Fruit fly (Drosophila melanogaster) whole organism, embryonic: ENCODE measurements around the gene CG32299.
A peak's percentile ranks its signal among the peaks of the same experiment; 100 is the strongest.

Experiments used
- ATbp ChIP-seq: fragments of 200-800 bp; sonication (Bioruptor generic); optimal IDR thresholded peaks from 2 replicates; lab custom pipeline; 2017; ENCODE audit warnings: missing biosample characterization, mild to moderate bottlenecking, missing genetic modification characterization, missing genetic modification reagents
- Bgb ChIP-seq: fragments of 200-800 bp; sonication (Bioruptor generic); IDR thresholded peaks from 2 replicates; pipeline ENCODE4 v1.3.6; 2022; ENCODE audit warnings: missing biosample characterization, missing genetic modification characterization; ENCODE audit not compliant: partially characterized antibody
- CG10147 ChIP-seq: fragments of 200-800 bp; sonication (Bioruptor generic); optimal IDR thresholded peaks from 2 replicates; lab custom pipeline; 2019; ENCODE audit warnings: missing biosample characterization, mild to moderate bottlenecking, missing genetic modification characterization, moderate library complexity
- CG10959 ChIP-seq: fragments of 200-800 bp; sonication (Bioruptor generic); IDR thresholded peaks from 2 replicates; pipeline ENCODE4 v1.3.6; 2022; ENCODE audit warnings: missing biosample characterization, missing genetic modification characterization
- CG10979 ChIP-seq: fragments of 200-800 bp; sonication (Bioruptor generic); optimal IDR thresholded peaks from 2 replicates; lab custom pipeline; 2018; ENCODE audit warnings: missing biosample characterization, mild to moderate bottlenecking, missing genetic modification characterization, moderate library complexity
- CG12155 ChIP-seq: fragments of 200-800 bp; sonication (Bioruptor generic); optimal IDR thresholded peaks from 3 replicates; lab custom pipeline; 2016; ENCODE audit warnings: missing biosample characterization, missing genetic modification characterization
- CG15696 ChIP-seq: fragments of 200-800 bp; sonication (Bioruptor generic); optimal IDR thresholded peaks from 2 replicates; lab custom pipeline; 2019; ENCODE audit warnings: missing biosample characterization, mild to moderate bottlenecking, missing genetic modification characterization, moderate library complexity
- CG17328 ChIP-seq: fragments of 200-800 bp; sonication (Bioruptor generic); IDR thresholded peaks from 2 replicates; pipeline ENCODE4 v1.3.6; 2022; ENCODE audit warnings: missing biosample characterization, missing genetic modification characterization
- CG17385 ChIP-seq: fragments of 200-800 bp; sonication (Bioruptor generic); optimal IDR thresholded peaks from 3 replicates; lab custom pipeline; 2018; ENCODE audit warnings: missing biosample characterization, mild to moderate bottlenecking, missing genetic modification characterization
- CG18476 ChIP-seq: fragments of 200-800 bp; sonication (Bioruptor generic); optimal IDR thresholded peaks from 2 replicates; lab custom pipeline; 2016; ENCODE audit warnings: missing biosample characterization, mild to moderate bottlenecking, missing genetic modification characterization
- CG2199 ChIP-seq: fragments of 200-800 bp; sonication (Bioruptor generic); IDR thresholded peaks from 3 replicates; pipeline ENCODE4 v1.3.6; 2022; ENCODE audit warnings: missing biosample characterization, missing genetic modification characterization
- CG3163 ChIP-seq: fragments of 200-800 bp; sonication (Bioruptor generic); optimal IDR thresholded peaks from 3 replicates; lab custom pipeline; 2016; ENCODE audit warnings: missing biosample characterization, missing genetic modification characterization
- CG3838 ChIP-seq: fragments of 200-800 bp; sonication (Bioruptor generic); optimal IDR thresholded peaks from 3 replicates; lab custom pipeline; 2016; ENCODE audit warnings: missing biosample characterization, missing genetic modification characterization
- CG3847 ChIP-seq: fragments of 200-800 bp; sonication (Bioruptor generic); IDR thresholded peaks from 2 replicates; pipeline ENCODE4 v1.3.6; 2022; ENCODE audit warnings: missing biosample characterization, missing genetic modification characterization
- CG43689 ChIP-seq: fragments of 200-800 bp; sonication (Bioruptor generic); IDR thresholded peaks from 2 replicates; pipeline ENCODE4 v1.3.6; 2022; ENCODE audit warnings: missing biosample characterization, missing genetic modification characterization
- CG4617 ChIP-seq: fragments of 200-800 bp; sonication (Bioruptor generic); optimal IDR thresholded peaks from 3 replicates; lab custom pipeline; 2016; ENCODE audit warnings: missing biosample characterization, missing genetic modification characterization, borderline replicate concordance
- CG4730 ChIP-seq: fragments of 200-800 bp; sonication (Bioruptor generic); IDR thresholded peaks from 2 replicates; pipeline ENCODE4 v1.3.6; 2022; ENCODE audit warnings: missing biosample characterization, missing genetic modification characterization
- CG6854 ChIP-seq: fragments of 200-800 bp; sonication (Bioruptor generic); optimal IDR thresholded peaks from 3 replicates; lab custom pipeline; 2017; ENCODE audit warnings: missing biosample characterization, mild to moderate bottlenecking, missing genetic modification characterization
- CG8359 ChIP-seq: fragments of 200-800 bp; sonication (Bioruptor generic); optimal IDR thresholded peaks from 2 replicates; lab custom pipeline; 2017; ENCODE audit warnings: missing biosample characterization, mild to moderate bottlenecking, missing genetic modification characterization, borderline replicate concordance
- CHES-1-like ChIP-seq: fragments of 200-800 bp; sonication (Bioruptor generic); optimal IDR thresholded peaks from 2 replicates; lab custom pipeline; 2016; ENCODE audit warnings: missing biosample characterization, missing genetic modification characterization
- D19A ChIP-seq: fragments of 200-800 bp; optimal IDR thresholded peaks from 3 replicates; lab custom pipeline; 2019; ENCODE audit warnings: missing biosample characterization, mild to moderate bottlenecking, missing genetic modification characterization, moderate library complexity
- Dref ChIP-seq: fragments of 200-800 bp; sonication (Bioruptor generic); IDR thresholded peaks from 2 replicates; pipeline ENCODE4 v1.3.6; 2022; ENCODE audit warnings: missing biosample characterization, missing genetic modification characterization
- NfI ChIP-seq: fragments of 200-800 bp; sonication (Bioruptor generic); optimal IDR thresholded peaks from 3 replicates; lab custom pipeline; 2018; ENCODE audit warnings: missing biosample characterization, mild to moderate bottlenecking, missing genetic modification characterization, moderate library complexity
- PHDP ChIP-seq: fragments of 200-800 bp; sonication (Bioruptor generic); optimal IDR thresholded peaks from 3 replicates; lab custom pipeline; 2018; ENCODE audit warnings: missing biosample characterization, mild to moderate bottlenecking, missing genetic modification characterization, moderate library complexity
- Sry-δ ChIP-seq: fragments of 200-800 bp; sonication (Bioruptor generic); optimal IDR thresholded peaks from 2 replicates; lab custom pipeline; 2016; ENCODE audit warnings: missing biosample characterization, missing genetic modification characterization
- Usf ChIP-seq: fragments of 200-800 bp; sonication (Bioruptor generic); optimal IDR thresholded peaks from 2 replicates; lab custom pipeline; 2017; ENCODE audit warnings: missing genotype, missing biosample characterization, missing genetic modification characterization
- Vsx1 ChIP-seq: fragments of 200-800 bp; sonication (Bioruptor generic); optimal IDR thresholded peaks from 2 replicates; lab custom pipeline; 2017; ENCODE audit warnings: missing biosample characterization, mild to moderate bottlenecking, missing genetic modification characterization, missing genetic modification reagents
- Xrp1 ChIP-seq: fragments of 200-800 bp; sonication (Bioruptor generic); IDR thresholded peaks from 2 replicates; pipeline ENCODE4 v1.3.6; 2022; ENCODE audit warnings: missing biosample characterization, missing genetic modification characterization
- YL-1 ChIP-seq: fragments of 200-800 bp; sonication (Bioruptor generic); optimal IDR thresholded peaks from 3 replicates; lab custom pipeline; 2017; ENCODE audit warnings: missing biosample characterization, mild to moderate bottlenecking, missing genetic modification characterization
- bowl ChIP-seq: fragments of 200-800 bp; sonication (Bioruptor generic); IDR thresholded peaks from 2 replicates; pipeline ENCODE4 v1.3.6; 2022; ENCODE audit warnings: missing biosample characterization, missing genetic modification characterization
- caup ChIP-seq: fragments of 200-800 bp; sonication (Bioruptor generic); optimal IDR thresholded peaks from 3 replicates; lab custom pipeline; 2017; ENCODE audit warnings: missing biosample characterization, mild to moderate bottlenecking, missing genetic modification characterization, moderate library complexity; ENCODE audit not compliant: severe bottlenecking
- chinmo ChIP-seq: fragments of 200-800 bp; sonication (Bioruptor generic); IDR thresholded peaks from 4 replicates; pipeline ENCODE4 v1.3.6; 2022; ENCODE audit warnings: missing biosample characterization, missing genetic modification characterization; ENCODE audit not compliant: partially characterized antibody
- dmrt99B ChIP-seq: fragments of 200-800 bp; sonication (Bioruptor generic); optimal IDR thresholded peaks from 2 replicates; lab custom pipeline; 2018; ENCODE audit warnings: missing biosample characterization, mild to moderate bottlenecking, missing genetic modification characterization, moderate library complexity
- exex ChIP-seq: fragments of 200-800 bp; sonication (Bioruptor generic); optimal IDR thresholded peaks from 4 replicates; lab custom pipeline; 2018; ENCODE audit warnings: missing biosample characterization, mild to moderate bottlenecking, missing genetic modification characterization, moderate library complexity
- eyg ChIP-seq: fragments of 200-800 bp; sonication (Bioruptor generic); optimal IDR thresholded peaks from 3 replicates; lab custom pipeline; 2016; ENCODE audit warnings: missing biosample characterization, missing genetic modification characterization
- jumu ChIP-seq: fragments of 200-800 bp; sonication (Bioruptor generic); optimal IDR thresholded peaks from 3 replicates; lab custom pipeline; 2016; ENCODE audit warnings: missing biosample characterization, missing genetic modification characterization
- pan ChIP-seq, 4 experiments: fragments of >200 bp in 3 of 4; fragments of 200-800 bp in 1 of 4; sonication (Bioruptor generic) in 1 of 4; optimal IDR thresholded peaks in 3 of 4; IDR thresholded peaks in 1 of 4; 2 replicates each; pipeline versions ENCODE4 v1.3.6 to Lab custom; 2017 to 2022; ENCODE audit warnings: missing biosample characterization in 2 of 4, missing genetic modification characterization in 2 of 4, mixed read lengths in 1 of 4
- pb ChIP-seq: fragments of 200-800 bp; sonication (Bioruptor generic); optimal IDR thresholded peaks from 3 replicates; lab custom pipeline; 2016; ENCODE audit warnings: missing biosample characterization, missing genetic modification characterization
- prd ChIP-seq, 3 experiments: fragments of >200 bp in 2 of 3; fragments of 200-800 bp in 1 of 3; sonication (Bioruptor generic) in 1 of 3; optimal IDR thresholded peaks in 2 of 3; IDR thresholded peaks in 1 of 3; 2 replicates in 2 of 3; 3 replicates in 1 of 3; pipeline versions ENCODE4 v1.3.6 to Lab custom; 2017 to 2022; ENCODE audit warnings: missing biosample characterization in 1 of 3, missing genetic modification characterization in 1 of 3
- ro ChIP-seq: fragments of 200-800 bp; sonication (Bioruptor generic); IDR thresholded peaks from 2 replicates; pipeline ENCODE4 v1.3.6; 2022; ENCODE audit warnings: missing biosample characterization, missing genetic modification characterization
- sc ChIP-seq, 3 experiments: fragments of >200 bp in 2 of 3; fragments of 200-800 bp in 1 of 3; sonication (Bioruptor generic) in 1 of 3; optimal IDR thresholded peaks; 2 replicates in 2 of 3; 3 replicates in 1 of 3; lab custom pipeline; 2017; ENCODE audit warnings: mild to moderate bottlenecking in 1 of 3, missing biosample characterization in 1 of 3, missing genetic modification characterization in 1 of 3, missing genetic modification reagents in 1 of 3
- sr ChIP-seq: fragments of 200-800 bp; sonication (Bioruptor generic); IDR thresholded peaks from 3 replicates; pipeline ENCODE4 v1.3.6; 2022; ENCODE audit warnings: missing biosample characterization, missing genetic modification characterization
- tio ChIP-seq: fragments of 200-800 bp; sonication (Bioruptor generic); optimal IDR thresholded peaks from 2 replicates; lab custom pipeline; 2017; ENCODE audit warnings: missing biosample characterization, missing genetic modification characterization, inconsistent platforms
- twi ChIP-seq: fragments of 200-800 bp; optimal IDR thresholded peaks from 2 replicates; lab custom pipeline; 2019; ENCODE audit warnings: missing biosample characterization, mild to moderate bottlenecking, missing genetic modification characterization, moderate library complexity
- wor ChIP-seq: fragments of 200-800 bp; sonication (Bioruptor generic); IDR thresholded peaks from 2 replicates; pipeline ENCODE4 v1.3.6; 2022; ENCODE audit warnings: missing biosample characterization, missing genetic modification characterization
- yki ChIP-seq: fragments of >200 bp; optimal IDR thresholded peaks from 3 replicates; lab custom pipeline; 2018
- zen ChIP-seq: fragments of 200-800 bp; sonication (Bioruptor generic); optimal IDR thresholded peaks from 3 replicates; lab custom pipeline; 2018; ENCODE audit warnings: missing biosample characterization, mild to moderate bottlenecking, missing genetic modification characterization, moderate library complexity
- zen2 ChIP-seq: fragments of 200-800 bp; sonication (Bioruptor generic); IDR thresholded peaks from 3 replicates; pipeline ENCODE4 v1.3.6; 2022; ENCODE audit warnings: missing biosample characterization, missing genetic modification characterization; ENCODE audit not compliant: partially characterized antibody

CG32299 gene

DNA sequence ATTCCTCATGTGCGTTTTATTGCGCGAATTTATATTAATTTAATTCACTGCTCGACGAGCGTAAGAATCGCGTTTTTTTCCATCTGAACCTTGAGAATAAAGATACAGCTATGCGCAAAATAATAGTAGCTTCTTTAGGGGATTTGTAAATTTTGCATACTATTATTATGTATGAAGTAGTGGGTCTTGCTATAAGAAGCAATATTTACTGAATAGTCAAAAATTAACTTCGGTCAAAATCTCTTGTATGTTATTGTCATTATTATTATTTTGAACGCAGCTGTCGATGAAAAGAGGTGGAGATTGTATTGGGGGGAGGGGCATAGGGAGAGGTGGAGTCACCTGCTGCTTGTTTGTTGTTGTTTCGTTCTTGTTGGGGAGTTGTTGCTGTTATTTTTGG lies 28.0 kb upstream of the CG32299 start (continued):
- TF ChIP-seq Xrp1 (peak; percentile 90), prd (optimal IDR thresholded peaks at IDR 0.05; lab: Kevin White, UChicago) (no peak), prd (GFP tag; IDR thresholded peaks at IDR 0.05; lab: Robert Waterston, UW) (peak; percentile 91), pan (optimal IDR thresholded peaks at IDR 0.05; lab: Kevin White, UChicago) (no peak), pan (GFP tag; optimal IDR thresholded peaks at IDR 0.05 in 1 of 2, IDR thresholded peaks at IDR 0.05 in 1 of 2) (peak in 1 of 2 experiments; percentile 87), yki (lab: Kevin White, UChicago) (no peak), CG3847 (peak; percentile 90), twi (tag; lab: Kevin White, UChicago) (no peak), Bgb (GFP tag; lab: Robert Waterston, UW) (no peak), CG6854 (GFP tag; lab: Kevin White, UChicago) (peak; percentile 89), exex (tag; lab: Kevin White, UChicago) (peak; percentile 44), CG12155 (GFP tag; lab: Kevin White, UChicago) (peak; percentile 55), caup (GFP tag; lab: Kevin White, UChicago) (peak; percentile 87), PHDP (tag; lab: Kevin White, UChicago) (peak; percentile 78), CG17328 (GFP tag; lab: Robert Waterston, UW) (peak; percentile 89), dmrt99B (peak; percentile 87), CG8359 (GFP tag; lab: Kevin White, UChicago) (peak; percentile 79), CG4730 (GFP tag; lab: Robert Waterston, UW) (peak; percentile 75), pb (GFP tag; lab: Kevin White, UChicago) (peak; percentile 69), CG17385 (GFP tag; lab: Kevin White, UChicago) (peak; percentile 71), CG15696 (tag; lab: Kevin White, UChicago) (peak; percentile 31), zen (tag; lab: Kevin White, UChicago) (peak; percentile 76), CG4617 (GFP tag; lab: Kevin White, UChicago) (peak; percentile 12), Usf (GFP tag; lab: Kevin White, UChicago) (peak; percentile 18), D19A (tag; lab: Kevin White, UChicago) (peak; percentile 88), bowl (GFP tag; lab: Robert Waterston, UW) (peak; percentile 71), Dref (GFP tag; lab: Robert Waterston, UW) (no peak), CG10979 (tag; lab: Kevin White, UChicago) (peak; percentile 89), CG10147 (peak; percentile 88), zen2 (no peak), ro (peak; percentile 43; the same call in 1 of the 2 replicates), ATbp (GFP tag; lab: Kevin White, UChicago) (peak; percentile 64), NfI (GFP tag; lab: Kevin White, UChicago) (peak; percentile 53), wor (peak; percentile 78), Vsx1 (GFP tag; lab: Kevin White, UChicago) (peak; percentile 28), sr (0 out of 3 replicates have a peak, but pooled peaks have one; percentile 25), Sry-δ (GFP tag; lab: Kevin White, UChicago) (peak; percentile 52), CG3163 (GFP tag; lab: Kevin White, UChicago) (no peak), YL-1 (no peak), CG10959 (GFP tag; lab: Robert Waterston, UW) (peak; percentile 55), CG3838 (GFP tag; lab: Kevin White, UChicago) (peak; percentile 3), CHES-1-like (GFP tag; lab: Kevin White, UChicago) (peak; percentile 25), chinmo (GFP tag; lab: Robert Waterston, UW) (0 out of 4 replicates have a peak, but pooled peaks have one; percentile 38), CG2199 (peak; percentile 83), sc (optimal IDR thresholded peaks at IDR 0.05; lab: Kevin White, UChicago) (no peak), sc (GFP tag; optimal IDR thresholded peaks at IDR 0.05; lab: Kevin White, UChicago) (peak; percentile 48), tio (GFP tag; lab: Kevin White, UChicago) (peak; percentile 52), eyg (GFP tag; lab: Kevin White, UChicago) (peak; percentile 77), CG43689 (GFP tag; lab: Robert Waterston, UW) (peak; percentile 69), CG18476 (peak; percentile 84), jumu (GFP tag; lab: Kevin White, UChicago) (peak; percentile 69)
